Worm (Caenorhabditis elegans) whole organism, L1 larva: ENCODE measurements around the gene skr-19.

Experiments used
- blmp-1 ChIP-seq: fragments of 150-350 bp; optimal IDR thresholded peaks from 2 replicates; lab custom pipeline; 2014; ENCODE audit warnings: missing biosample characterization, missing genetic modification characterization
- fos-1 ChIP-seq: fragments of 150-350 bp; optimal IDR thresholded peaks from 2 replicates; lab custom pipeline; 2014; ENCODE audit warnings: missing biosample characterization, missing genetic modification characterization
- jun-1 ChIP-seq: fragments of 150-350 bp; optimal IDR thresholded peaks from 2 replicates; lab custom pipeline; 2014; ENCODE audit warnings: missing biosample characterization, missing genetic modification reagents, missing genetic modification characterization
- lsy-2 ChIP-seq, 2 experiments: fragments of 150-350 bp; optimal IDR thresholded peaks; 2 replicates each; lab custom pipeline; 2014; ENCODE audit warnings: missing biosample characterization in 2 of 2, missing genetic modification characterization in 2 of 2
- unc-62 ChIP-seq: fragments of 150-350 bp; optimal IDR thresholded peaks from 2 replicates; lab custom pipeline; 2014; ENCODE audit warnings: missing biosample characterization, missing genetic modification reagents, missing genetic modification characterization
- unc-98 ChIP-seq: fragments of 200-800 bp; sonication (Bioruptor generic); IDR thresholded peaks from 2 replicates; pipeline ENCODE4 v1.3.6; 2022; ENCODE audit warnings: missing genetic modification characterization, missing compliant biosample characterization

- no peak for TF ChIP-seq jun-1 (tag; lab: Kevin White, UChicago)
- TF ChIP-seq unc-98 (GFP tag; lab: Robert Waterston, UW): no peak
- no peak for TF ChIP-seq fos-1 (tag; lab: Kevin White, UChicago)
- no peak for TF ChIP-seq unc-62
- no peak for TF ChIP-seq blmp-1
- no peak for TF ChIP-seq lsy-2 (tag; optimal IDR thresholded peaks at IDR 0.05; lab: Kevin White, UChicago)
Measured at ce11 chrX:13227778-13228177, 3.3 kb upstream of the skr-19 start.
